Worm (Caenorhabditis elegans) whole organism, L4/young adult: ENCODE data around the gene BE10.3.

Source experiments
- W03F9.2 ChIP-seq: fragments of 150-350 bp; optimal IDR thresholded peaks from 2 replicates; lab custom pipeline; 2014; ENCODE audit warnings: missing biosample characterization, missing genetic modification characterization
- dao-5 ChIP-seq: sonication (generic microtip); optimal IDR thresholded peaks from 2 replicates; lab custom pipeline; 2016; ENCODE audit warnings: missing genotype, missing genetic modification characterization, moderate library complexity, missing compliant biosample characterization
- him-1 ChIP-seq: sonication (generic microtip); optimal IDR thresholded peaks from 2 replicates; lab custom pipeline; 2016; ENCODE audit warnings: missing genotype, missing genetic modification reagents, missing genetic modification characterization, missing compliant biosample characterization

DNA sequence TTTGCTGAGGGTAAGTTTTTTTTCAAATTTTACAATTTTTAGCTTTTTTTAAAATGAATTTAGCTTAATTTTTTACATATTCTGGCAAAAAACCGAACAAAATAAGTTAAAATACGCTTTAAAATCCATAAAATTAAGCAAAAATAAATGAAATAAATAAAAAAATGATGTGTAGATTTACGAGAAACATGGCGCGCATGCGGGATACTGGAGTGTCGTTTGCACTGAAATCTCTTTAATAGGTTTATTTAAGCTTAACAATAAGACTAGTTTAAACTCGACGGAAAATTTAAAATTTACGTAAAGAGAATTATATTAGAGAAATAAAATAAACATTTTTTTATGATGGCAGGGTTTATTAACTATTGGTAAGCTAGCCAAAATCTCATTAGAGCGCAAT is 13.5 kb downstream of the BE10.3 start:
- TF ChIP-seq him-1 (tag; lab: Kevin White, UChicago), result no peak
- TF ChIP-seq W03F9.2, result no peak
- no peak for TF ChIP-seq dao-5 (tag; lab: Kevin White, UChicago)
